Fruit fly (Drosophila melanogaster): ENCODE data around the gene Nepl17.

dm6 chr3R:28898921-28899545 is 26.3 kb downstream of the Nepl17 start:
- TF ChIP-seq Sox15 (GFP tag; optimal IDR thresholded peaks at IDR 0.05) (no peak), OdsH (GFP tag; optimal IDR thresholded peaks at IDR 0.05) (no peak), dsx (GFP tag; optimal IDR thresholded peaks at IDR 0.05; ENCODE audit: poor library complexity, severe bottlenecking) (peak; percentile 36), Eip78C (GFP tag) (no peak)

Measured in whole organism, prepupa.